Fruit fly (Drosophila melanogaster) whole organism, embryonic: Measurements from ENCODE around the gene CG14341.
A peak's percentile ranks its signal among the peaks of the same experiment; 100 is the strongest.

Source experiments
- Abd-B ChIP-seq: fragments of 200-800 bp; sonication (Bioruptor generic); optimal IDR thresholded peaks from 2 replicates; lab custom pipeline; 2018; ENCODE audit warnings: missing biosample characterization, mild to moderate bottlenecking, missing genetic modification characterization, moderate library complexity
- Aef1 ChIP-seq: fragments of 200-800 bp; sonication (Bioruptor generic); IDR thresholded peaks from 3 replicates; pipeline ENCODE4 v1.3.6; 2022; ENCODE audit warnings: missing biosample characterization, missing genetic modification characterization
- Atf-2 ChIP-seq: fragments of 200-800 bp; sonication (Bioruptor generic); optimal IDR thresholded peaks from 2 replicates; lab custom pipeline; 2016; ENCODE audit warnings: missing biosample characterization, missing genetic modification characterization
- B-H1 ChIP-seq: fragments of 200-800 bp; sonication (Bioruptor generic); IDR thresholded peaks from 3 replicates; pipeline ENCODE4 v1.3.6; 2022; ENCODE audit warnings: missing biosample characterization, missing genetic modification characterization
- CG1024 ChIP-seq: fragments of 200-800 bp; sonication (Bioruptor generic); IDR thresholded peaks from 2 replicates; pipeline ENCODE4 v1.3.6; 2022; ENCODE audit warnings: missing biosample characterization, missing genetic modification characterization
- CG10565 ChIP-seq: fragments of 200-800 bp; sonication (Bioruptor generic); optimal IDR thresholded peaks from 3 replicates; lab custom pipeline; 2016; ENCODE audit warnings: missing biosample characterization, mild to moderate bottlenecking, missing genetic modification characterization
- CG13424 ChIP-seq: fragments of 200-800 bp; sonication (Bioruptor generic); optimal IDR thresholded peaks from 2 replicates; lab custom pipeline; 2019; ENCODE audit warnings: missing biosample characterization, mild to moderate bottlenecking, missing genetic modification characterization, moderate library complexity
- CG13624 ChIP-seq: fragments of 200-800 bp; sonication (Bioruptor generic); optimal IDR thresholded peaks from 2 replicates; lab custom pipeline; 2016; ENCODE audit warnings: missing biosample characterization, missing genetic modification characterization
- CG14965 ChIP-seq: fragments of 200-800 bp; sonication (Bioruptor generic); optimal IDR thresholded peaks from 2 replicates; lab custom pipeline; 2016; ENCODE audit warnings: missing biosample characterization, missing genetic modification characterization, borderline replicate concordance
- CG15514 ChIP-seq: fragments of 200-800 bp; sonication (Bioruptor generic); optimal IDR thresholded peaks from 3 replicates; lab custom pipeline; 2017; ENCODE audit warnings: missing biosample characterization, missing genetic modification characterization, mild to moderate bottlenecking, moderate library complexity, missing genetic modification reagents
- CG17361 ChIP-seq: fragments of 200-800 bp; sonication (Bioruptor generic); IDR thresholded peaks from 3 replicates; pipeline ENCODE4 v1.3.6; 2022; ENCODE audit warnings: missing biosample characterization, missing genetic modification characterization
- CG17912 ChIP-seq: fragments of 200-800 bp; sonication (Bioruptor generic); optimal IDR thresholded peaks from 2 replicates; lab custom pipeline; 2018; ENCODE audit warnings: missing biosample characterization, mild to moderate bottlenecking, missing genetic modification characterization
- CG31388 ChIP-seq: fragments of 200-800 bp; sonication (Bioruptor generic); optimal IDR thresholded peaks from 2 replicates; lab custom pipeline; 2016; ENCODE audit warnings: missing biosample characterization, missing genetic modification characterization
- CG42726 ChIP-seq: fragments of 200-800 bp; sonication (Bioruptor generic); IDR thresholded peaks from 2 replicates; pipeline ENCODE4 v1.3.6; 2022; ENCODE audit warnings: missing biosample characterization, missing genetic modification characterization; ENCODE audit not compliant: partially characterized antibody
- CG6791 ChIP-seq: fragments of 200-800 bp; sonication (Bioruptor generic); IDR thresholded peaks from 3 replicates; pipeline ENCODE4 v1.3.6; 2022; ENCODE audit warnings: missing biosample characterization, missing genetic modification characterization; ENCODE audit not compliant: partially characterized antibody
- CG7963 ChIP-seq: fragments of 200-800 bp; sonication (Bioruptor generic); IDR thresholded peaks from 3 replicates; pipeline ENCODE4 v1.3.6; 2022; ENCODE audit warnings: missing biosample characterization, missing genetic modification characterization; ENCODE audit not compliant: partially characterized antibody
- CG8944 ChIP-seq: fragments of 200-800 bp; sonication (Bioruptor generic); optimal IDR thresholded peaks from 3 replicates; lab custom pipeline; 2016; ENCODE audit warnings: missing biosample characterization, missing genetic modification characterization
- CG9437 ChIP-seq: fragments of 200-800 bp; sonication (Bioruptor generic); optimal IDR thresholded peaks from 2 replicates; lab custom pipeline; 2018; ENCODE audit warnings: missing biosample characterization, mild to moderate bottlenecking, missing genetic modification characterization
- CG9727 ChIP-seq: fragments of 200-800 bp; sonication (Bioruptor generic); optimal IDR thresholded peaks from 3 replicates; lab custom pipeline; 2017; ENCODE audit warnings: missing biosample characterization, mild to moderate bottlenecking, missing genetic modification characterization
- Eip74EF ChIP-seq, 2 experiments: fragments of 200-800 bp in 1 of 2; fragments of >200 bp in 1 of 2; sonication (Bioruptor generic) in 1 of 2; optimal IDR thresholded peaks; 2 replicates each; lab custom pipeline; 2017 to 2019; ENCODE audit warnings: missing biosample characterization in 2 of 2, missing genetic modification characterization in 2 of 2, mild to moderate bottlenecking in 1 of 2, moderate library complexity in 1 of 2
- HLHmδ ChIP-seq: fragments of 200-800 bp; sonication (Bioruptor generic); optimal IDR thresholded peaks from 2 replicates; lab custom pipeline; 2018; ENCODE audit warnings: missing biosample characterization, mild to moderate bottlenecking, missing genetic modification characterization, moderate library complexity
- Kr ChIP-seq: fragments of 200-800 bp; sonication (Bioruptor generic); optimal IDR thresholded peaks from 2 replicates; lab custom pipeline; 2017; ENCODE audit warnings: missing biosample characterization, mild to moderate bottlenecking, missing genetic modification characterization
- Meics ChIP-seq: fragments of 200-800 bp; sonication (Bioruptor generic); optimal IDR thresholded peaks from 2 replicates; lab custom pipeline; 2017; ENCODE audit warnings: missing biosample characterization, mild to moderate bottlenecking, missing genetic modification characterization
- Xbp1 ChIP-seq: fragments of 200-800 bp; sonication (Bioruptor generic); optimal IDR thresholded peaks from 3 replicates; lab custom pipeline; 2016; ENCODE audit warnings: missing biosample characterization, mild to moderate bottlenecking, missing genetic modification characterization
- caup ChIP-seq: fragments of 200-800 bp; sonication (Bioruptor generic); optimal IDR thresholded peaks from 3 replicates; lab custom pipeline; 2017; ENCODE audit warnings: missing biosample characterization, mild to moderate bottlenecking, missing genetic modification characterization, moderate library complexity; ENCODE audit not compliant: severe bottlenecking
- dan ChIP-seq: fragments of 200-800 bp; sonication (Bioruptor generic); IDR thresholded peaks from 2 replicates; pipeline ENCODE4 v1.3.6; 2022; ENCODE audit warnings: missing biosample characterization, missing genetic modification characterization
- ewg ChIP-seq: fragments of 200-800 bp; sonication (Bioruptor generic); optimal IDR thresholded peaks from 3 replicates; lab custom pipeline; 2017; ENCODE audit warnings: mild to moderate bottlenecking, missing biosample characterization, missing genetic modification reagents, missing genetic modification characterization
- exex ChIP-seq: fragments of 200-800 bp; sonication (Bioruptor generic); optimal IDR thresholded peaks from 4 replicates; lab custom pipeline; 2018; ENCODE audit warnings: missing biosample characterization, mild to moderate bottlenecking, missing genetic modification characterization, moderate library complexity
- eyg ChIP-seq: fragments of 200-800 bp; sonication (Bioruptor generic); optimal IDR thresholded peaks from 3 replicates; lab custom pipeline; 2016; ENCODE audit warnings: missing biosample characterization, missing genetic modification characterization
- fd102C ChIP-seq: fragments of 200-800 bp; sonication (Bioruptor generic); optimal IDR thresholded peaks from 2 replicates; lab custom pipeline; 2018; ENCODE audit warnings: missing biosample characterization, mild to moderate bottlenecking, missing genetic modification characterization, moderate library complexity
- fd96Cb ChIP-seq: fragments of 200-800 bp; sonication (Bioruptor generic); optimal IDR thresholded peaks from 2 replicates; lab custom pipeline; 2018; ENCODE audit warnings: missing biosample characterization, mild to moderate bottlenecking, missing genetic modification characterization, moderate library complexity
- grn ChIP-seq: fragments of 200-800 bp; sonication (Bioruptor generic); optimal IDR thresholded peaks from 3 replicates; lab custom pipeline; 2017; ENCODE audit warnings: missing biosample characterization, missing genetic modification characterization
- hb ChIP-seq: fragments of 200-800 bp; sonication (Bioruptor generic); IDR thresholded peaks from 3 replicates; pipeline ENCODE4 v1.3.6; 2022; ENCODE audit warnings: missing biosample characterization, missing genetic modification characterization; ENCODE audit not compliant: partially characterized antibody
- ken ChIP-seq: fragments of 200-800 bp; sonication (Bioruptor generic); IDR thresholded peaks from 3 replicates; pipeline ENCODE4 v1.3.6; 2022; ENCODE audit warnings: missing biosample characterization, missing genetic modification characterization
- odd ChIP-seq: fragments of 200-800 bp; sonication (Bioruptor generic); optimal IDR thresholded peaks from 2 replicates; lab custom pipeline; 2017; ENCODE audit warnings: missing biosample characterization, mild to moderate bottlenecking, missing genetic modification characterization
- onecut ChIP-seq: fragments of 200-800 bp; sonication (Bioruptor generic); IDR thresholded peaks from 2 replicates; pipeline ENCODE4 v1.3.6; 2022; ENCODE audit warnings: missing biosample characterization, missing genetic modification characterization
- pb ChIP-seq: fragments of 200-800 bp; sonication (Bioruptor generic); optimal IDR thresholded peaks from 3 replicates; lab custom pipeline; 2016; ENCODE audit warnings: missing biosample characterization, missing genetic modification characterization
- psq ChIP-seq: fragments of 200-800 bp; sonication (Bioruptor generic); optimal IDR thresholded peaks from 2 replicates; lab custom pipeline; 2017; ENCODE audit warnings: missing biosample characterization, missing genetic modification characterization
- pum ChIP-seq: fragments of 200-800 bp; sonication (Bioruptor generic); optimal IDR thresholded peaks from 2 replicates; lab custom pipeline; 2016; ENCODE audit warnings: missing biosample characterization, missing genetic modification characterization
- ro ChIP-seq: fragments of 200-800 bp; sonication (Bioruptor generic); IDR thresholded peaks from 2 replicates; pipeline ENCODE4 v1.3.6; 2022; ENCODE audit warnings: missing biosample characterization, missing genetic modification characterization
- slou ChIP-seq: fragments of 200-800 bp; sonication (Bioruptor generic); optimal IDR thresholded peaks from 3 replicates; lab custom pipeline; 2016; ENCODE audit warnings: missing biosample characterization, missing genetic modification characterization
- slp2 ChIP-seq: fragments of 200-800 bp; sonication (Bioruptor generic); optimal IDR thresholded peaks from 2 replicates; lab custom pipeline; 2016; ENCODE audit warnings: missing biosample characterization, missing genetic modification characterization
- tgo ChIP-seq: fragments of 200-800 bp; sonication (Bioruptor generic); IDR thresholded peaks from 3 replicates; pipeline ENCODE4 v1.3.6; 2022; ENCODE audit warnings: missing biosample characterization, missing genetic modification characterization
- tna ChIP-seq: fragments of 200-800 bp; sonication (Bioruptor generic); IDR thresholded peaks from 2 replicates; pipeline ENCODE4 v1.3.6; 2022; ENCODE audit warnings: missing biosample characterization, missing genetic modification characterization; ENCODE audit not compliant: partially characterized antibody
- toy ChIP-seq: fragments of 200-800 bp; sonication (Bioruptor generic); IDR thresholded peaks from 2 replicates; pipeline ENCODE4 v1.3.6; 2022; ENCODE audit warnings: missing biosample characterization, missing genetic modification characterization
- wdn ChIP-seq: fragments of 200-800 bp; sonication (Bioruptor generic); IDR thresholded peaks from 2 replicates; pipeline ENCODE4 v1.3.6; 2022; ENCODE audit warnings: missing biosample characterization, missing genetic modification characterization
- wek ChIP-seq: fragments of 200-800 bp; sonication (Bioruptor generic); optimal IDR thresholded peaks from 3 replicates; lab custom pipeline; 2018; ENCODE audit warnings: missing biosample characterization, mild to moderate bottlenecking, missing genetic modification characterization, moderate library complexity

Gene CG14341

DNA sequence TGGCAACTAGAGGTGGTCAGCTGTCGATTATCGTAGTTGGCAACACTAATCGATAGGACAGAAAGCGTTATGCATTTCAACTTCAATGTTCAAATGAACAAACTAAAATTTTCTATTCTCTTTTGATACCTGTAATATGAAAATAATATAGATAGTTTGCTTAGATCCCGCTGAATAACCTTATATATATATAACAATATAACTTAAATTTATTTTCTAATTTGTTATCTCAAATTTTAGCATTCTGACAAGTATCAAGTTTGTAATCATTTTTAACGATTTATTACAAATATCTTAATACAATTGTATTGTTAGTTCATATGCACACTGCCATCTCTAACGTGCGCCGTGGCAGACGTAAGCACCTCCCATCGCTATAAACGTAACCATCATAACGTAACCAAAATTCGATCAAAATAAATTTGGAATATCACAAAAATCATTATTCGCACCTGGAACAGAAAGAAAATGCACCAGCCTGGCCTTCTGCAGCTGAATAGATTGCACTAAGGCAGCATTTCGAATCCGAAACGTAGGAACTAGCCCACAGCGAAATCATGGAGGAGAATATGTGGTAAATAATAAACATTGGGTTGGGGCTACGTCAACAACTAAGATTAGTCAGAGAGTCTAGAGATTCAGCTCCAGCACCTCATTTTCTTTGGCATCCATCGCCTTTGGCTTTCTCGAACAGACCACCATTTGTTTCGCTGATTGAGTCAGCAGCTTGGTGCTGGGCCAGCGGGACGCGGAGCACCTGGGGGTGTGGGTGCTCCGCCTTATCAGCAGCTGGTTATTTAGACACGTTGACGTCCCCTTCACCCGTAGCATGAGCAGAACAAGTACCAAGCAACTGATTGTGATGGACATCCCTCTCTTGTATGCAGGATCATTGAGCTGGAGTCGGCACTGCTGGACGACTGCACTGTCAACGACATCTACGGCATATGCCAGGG is 37.1 kb upstream of the CG14341 start, which contains the start of the genes Pino and TBC1D23 (continued):
- TF ChIP-seq CG13424 (tag; lab: Kevin White, UChicago) (peak; percentile 84), fd102C (GFP tag; lab: Kevin White, UChicago) (no peak), toy (GFP tag; lab: Robert Waterston, UW) (no peak), CG13624 (peak; percentile 51), CG42726 (GFP tag; lab: Robert Waterston, UW) (no peak), CG1024 (GFP tag; lab: Robert Waterston, UW) (0 out of 2 replicates have a peak, but pooled peaks have one; percentile 34), Abd-B (GFP tag; lab: Kevin White, UChicago) (peak; percentile 74), onecut (GFP tag; lab: Robert Waterston, UW) (peak; percentile 33; the same call in 1 of the 2 replicates), CG8944 (GFP tag; lab: Kevin White, UChicago) (peak; percentile 14), fd96Cb (tag; lab: Kevin White, UChicago) (peak; percentile 63), odd (GFP tag; lab: Kevin White, UChicago) (peak; percentile 24), ro (peak; percentile 35), tgo (peak; percentile 71), Aef1 (GFP tag; lab: Robert Waterston, UW) (peak; percentile 71), hb (GFP tag; lab: Robert Waterston, UW) (0 out of 3 replicates have a peak, but pooled peaks have one; percentile 45), wdn (GFP tag; lab: Robert Waterston, UW) (no peak; the same call in 1 of the 2 replicates), Eip74EF (GFP tag; optimal IDR thresholded peaks at IDR 0.05; lab: Kevin White, UChicago) (no peak), CG6791 (peak; percentile 56; the same call in 1 of the 3 replicates), tna (GFP tag; lab: Robert Waterston, UW) (no peak), CG9727 (peak; percentile 66), CG15514 (peak; percentile 79), Xbp1 (GFP tag; lab: Kevin White, UChicago) (peak; percentile 80), Atf-2 (GFP tag; lab: Kevin White, UChicago) (no peak), CG31388 (GFP tag; lab: Kevin White, UChicago) (peak; percentile 25), ken (peak; percentile 72; the same call in 1 of the 3 replicates), CG17361 (GFP tag; lab: Robert Waterston, UW) (peak; percentile 85), CG9437 (GFP tag; lab: Kevin White, UChicago) (peak; percentile 100), Meics (GFP tag; lab: Kevin White, UChicago) (peak; percentile 64), grn (GFP tag; lab: Kevin White, UChicago) (no peak), exex (no peak), slp2 (GFP tag; lab: Kevin White, UChicago) (peak; percentile 15), ewg (GFP tag; lab: Kevin White, UChicago) (peak; percentile 32), caup (peak; percentile 45), dan (GFP tag; lab: Robert Waterston, UW) (no peak), psq (GFP tag; lab: Kevin White, UChicago) (peak; percentile 45), CG14965 (GFP tag; lab: Kevin White, UChicago) (no peak), CG10565 (no peak), pum (GFP tag; lab: Kevin White, UChicago) (peak; percentile 9), eyg (no peak), CG7963 (GFP tag; lab: Robert Waterston, UW) (0 out of 3 replicates have a peak, but pooled peaks have one; percentile 11), wek (GFP tag; lab: Kevin White, UChicago) (no peak), pb (GFP tag; lab: Kevin White, UChicago) (no peak), B-H1 (peak; percentile 42; the same call in 2 of the 3 replicates), HLHmδ (GFP tag; lab: Kevin White, UChicago) (no peak), Kr (no peak), slou (GFP tag; lab: Kevin White, UChicago) (peak; percentile 41), CG17912 (GFP tag; lab: Kevin White, UChicago) (no peak)
